Fruit fly (Drosophila melanogaster) whole organism, embryonic: Measurements from ENCODE around the gene CG15537.
A peak's percentile ranks its signal among the peaks of the same experiment; 100 is the strongest.

Experiments used
- CG10147 ChIP-seq: fragments of 200-800 bp; sonication (Bioruptor generic); optimal IDR thresholded peaks from 2 replicates; lab custom pipeline; 2019; ENCODE audit warnings: missing biosample characterization, mild to moderate bottlenecking, missing genetic modification characterization, moderate library complexity
- CG1024 ChIP-seq: fragments of 200-800 bp; sonication (Bioruptor generic); IDR thresholded peaks from 2 replicates; pipeline ENCODE4 v1.3.6; 2022; ENCODE audit warnings: missing biosample characterization, missing genetic modification characterization
- CG10543 ChIP-seq: fragments of 200-800 bp; sonication (Bioruptor generic); optimal IDR thresholded peaks from 3 replicates; lab custom pipeline; 2017; ENCODE audit warnings: missing biosample characterization, mild to moderate bottlenecking, missing genetic modification characterization, moderate library complexity
- CG11398 ChIP-seq: fragments of 200-800 bp; sonication (Bioruptor generic); optimal IDR thresholded peaks from 2 replicates; lab custom pipeline; 2016; ENCODE audit warnings: missing biosample characterization, missing genetic modification characterization
- CG11456 ChIP-seq: fragments of 200-800 bp; sonication (Bioruptor generic); IDR thresholded peaks from 3 replicates; pipeline ENCODE4 v1.3.6; 2022; ENCODE audit warnings: missing biosample characterization, missing genetic modification characterization
- CG11560 ChIP-seq: fragments of 200-800 bp; sonication (Bioruptor generic); IDR thresholded peaks from 3 replicates; pipeline ENCODE4 v1.3.6; 2022; ENCODE audit warnings: missing biosample characterization, missing genetic modification characterization
- CG12071 ChIP-seq: fragments of 200-800 bp; sonication (Bioruptor generic); optimal IDR thresholded peaks from 3 replicates; lab custom pipeline; 2018; ENCODE audit warnings: missing biosample characterization, mild to moderate bottlenecking, missing genetic modification characterization
- CG12104 ChIP-seq: fragments of 200-800 bp; sonication (Bioruptor generic); optimal IDR thresholded peaks from 3 replicates; lab custom pipeline; 2016; ENCODE audit warnings: missing biosample characterization, missing genetic modification characterization
- CG12236 ChIP-seq: fragments of 200-800 bp; sonication (Bioruptor generic); optimal IDR thresholded peaks from 2 replicates; lab custom pipeline; 2016; ENCODE audit warnings: missing biosample characterization, missing genetic modification characterization
- CG14014 ChIP-seq: fragments of 200-800 bp; sonication (Bioruptor generic); IDR thresholded peaks from 2 replicates; pipeline ENCODE4 v1.3.6; 2022; ENCODE audit warnings: missing biosample characterization, missing genetic modification characterization
- CG15073 ChIP-seq: fragments of 200-800 bp; sonication (Bioruptor generic); optimal IDR thresholded peaks from 2 replicates; lab custom pipeline; 2016; ENCODE audit warnings: missing biosample characterization, missing genetic modification characterization
- CG15269 ChIP-seq: fragments of 200-800 bp; sonication (Bioruptor generic); optimal IDR thresholded peaks from 2 replicates; lab custom pipeline; 2018; ENCODE audit warnings: missing biosample characterization, mild to moderate bottlenecking, missing genetic modification characterization, moderate library complexity
- CG17359 ChIP-seq: fragments of 200-800 bp; sonication (Bioruptor generic); optimal IDR thresholded peaks from 3 replicates; lab custom pipeline; 2018; ENCODE audit warnings: missing biosample characterization, mild to moderate bottlenecking, missing genetic modification characterization, moderate library complexity
- CG18619 ChIP-seq: fragments of 200-800 bp; sonication (Bioruptor generic); optimal IDR thresholded peaks from 3 replicates; lab custom pipeline; 2017; ENCODE audit warnings: missing biosample characterization, mild to moderate bottlenecking, missing genetic modification characterization
- CG2199 ChIP-seq: fragments of 200-800 bp; sonication (Bioruptor generic); IDR thresholded peaks from 3 replicates; pipeline ENCODE4 v1.3.6; 2022; ENCODE audit warnings: missing biosample characterization, missing genetic modification characterization
- CG2875 ChIP-seq: fragments of 200-800 bp; sonication (Bioruptor generic); optimal IDR thresholded peaks from 2 replicates; lab custom pipeline; 2017; ENCODE audit warnings: missing biosample characterization, mild to moderate bottlenecking, missing genetic modification characterization, missing genetic modification reagents
- CG30020 ChIP-seq: fragments of 200-800 bp; optimal IDR thresholded peaks from 2 replicates; lab custom pipeline; 2019; ENCODE audit warnings: missing biosample characterization, mild to moderate bottlenecking, missing genetic modification characterization, moderate library complexity
- CG6683 ChIP-seq: fragments of 200-800 bp; sonication (Bioruptor generic); optimal IDR thresholded peaks from 2 replicates; lab custom pipeline; 2017; ENCODE audit warnings: missing biosample characterization, mild to moderate bottlenecking, missing genetic modification characterization, missing genetic modification reagents
- CG7372 ChIP-seq: fragments of 200-800 bp; sonication (Bioruptor generic); IDR thresholded peaks from 2 replicates; pipeline ENCODE4 v1.3.6; 2022; ENCODE audit warnings: missing biosample characterization, missing genetic modification characterization
- CG7987 ChIP-seq: fragments of 200-800 bp; sonication (Bioruptor generic); optimal IDR thresholded peaks from 2 replicates; lab custom pipeline; 2018; ENCODE audit warnings: missing biosample characterization, mild to moderate bottlenecking, missing genetic modification characterization, moderate library complexity
- CG8478 ChIP-seq: fragments of >200 bp; optimal IDR thresholded peaks from 2 replicates; lab custom pipeline; 2018
- CG8924 ChIP-seq: fragments of 200-800 bp; optimal IDR thresholded peaks from 3 replicates; lab custom pipeline; 2019; ENCODE audit warnings: missing biosample characterization, mild to moderate bottlenecking, missing genetic modification characterization, moderate library complexity
- D ChIP-seq, 2 experiments: fragments of 200-800 bp in 1 of 2; fragments of >200 bp in 1 of 2; sonication (Bioruptor generic) in 1 of 2; optimal IDR thresholded peaks; 2 replicates in 1 of 2; 3 replicates in 1 of 2; lab custom pipeline; 2017; ENCODE audit warnings: mild to moderate bottlenecking in 1 of 2, missing biosample characterization in 1 of 2, missing genetic modification characterization in 1 of 2, missing genetic modification reagents in 1 of 2
- ERR ChIP-seq: fragments of 200-800 bp; sonication (Bioruptor generic); optimal IDR thresholded peaks from 2 replicates; lab custom pipeline; 2016; ENCODE audit warnings: missing biosample characterization, missing genetic modification characterization
- GATAe ChIP-seq: fragments of 200-800 bp; sonication (Bioruptor generic); conservative IDR thresholded peaks from 2 replicates; pipeline ENCODE4 v1.3.6; 2022; ENCODE audit warnings: missing biosample characterization, missing genetic modification characterization
- Hey ChIP-seq: fragments of 200-800 bp; sonication (Bioruptor generic); optimal IDR thresholded peaks from 3 replicates; lab custom pipeline; 2018; ENCODE audit warnings: missing biosample characterization, mild to moderate bottlenecking, missing genetic modification characterization
- Spps ChIP-seq: fragments of 200-800 bp; sonication (Bioruptor generic); optimal IDR thresholded peaks from 2 replicates; lab custom pipeline; 2018; ENCODE audit warnings: missing biosample characterization, mild to moderate bottlenecking, missing genetic modification characterization
- TFAM ChIP-seq: fragments of 200-800 bp; sonication (Bioruptor generic); optimal IDR thresholded peaks from 2 replicates; lab custom pipeline; 2017; ENCODE audit warnings: missing biosample characterization, missing genetic modification characterization, inconsistent platforms
- Trl ChIP-seq, 3 experiments: fragments of >200 bp in 2 of 3; fragments of 200-800 bp in 1 of 3; sonication (Bioruptor generic) in 1 of 3; optimal IDR thresholded peaks; 2 replicates in 1 of 3; 3 replicates in 2 of 3; lab custom pipeline; 2016 to 2017; ENCODE audit warnings: missing biosample characterization in 1 of 3, missing genetic modification characterization in 1 of 3
- abd-A ChIP-seq: fragments of 200-800 bp; sonication (Bioruptor generic); optimal IDR thresholded peaks from 3 replicates; lab custom pipeline; 2019; ENCODE audit warnings: missing biosample characterization, mild to moderate bottlenecking, missing genetic modification characterization, moderate library complexity
- ato ChIP-seq: fragments of 200-800 bp; sonication (Bioruptor generic); IDR thresholded peaks from 2 replicates; pipeline ENCODE4 v1.3.6; 2022; ENCODE audit warnings: missing biosample characterization, missing genetic modification characterization; ENCODE audit not compliant: partially characterized antibody
- bigmax ChIP-seq: fragments of 200-800 bp; sonication (Bioruptor generic); optimal IDR thresholded peaks from 2 replicates; lab custom pipeline; 2018; ENCODE audit warnings: missing biosample characterization, mild to moderate bottlenecking, missing genetic modification characterization
- bsh ChIP-seq, 2 experiments: fragments of 200-800 bp; sonication (Bioruptor generic); optimal IDR thresholded peaks; 2 replicates each; lab custom pipeline; 2017 to 2018; ENCODE audit warnings: mild to moderate bottlenecking in 2 of 2, missing biosample characterization in 2 of 2, missing genetic modification characterization in 2 of 2, moderate library complexity in 1 of 2
- croc ChIP-seq: fragments of 200-800 bp; sonication (Bioruptor generic); conservative IDR thresholded peaks from 3 replicates; pipeline ENCODE4 v1.3.6; 2022; ENCODE audit warnings: missing biosample characterization, missing genetic modification characterization
- fd102C ChIP-seq: fragments of 200-800 bp; sonication (Bioruptor generic); optimal IDR thresholded peaks from 2 replicates; lab custom pipeline; 2018; ENCODE audit warnings: missing biosample characterization, mild to moderate bottlenecking, missing genetic modification characterization, moderate library complexity
- gcm ChIP-seq: fragments of 200-800 bp; sonication (Bioruptor generic); optimal IDR thresholded peaks from 2 replicates; lab custom pipeline; 2019; ENCODE audit warnings: missing biosample characterization, mild to moderate bottlenecking, missing genetic modification characterization, moderate library complexity
- gsb-n ChIP-seq: fragments of 200-800 bp; sonication (Bioruptor generic); optimal IDR thresholded peaks from 3 replicates; lab custom pipeline; 2018; ENCODE audit warnings: missing biosample characterization, mild to moderate bottlenecking, missing genetic modification characterization
- hth ChIP-seq: fragments of >200 bp; optimal IDR thresholded peaks from 2 replicates; lab custom pipeline; 2017; ENCODE audit warnings: inconsistent platforms
- inv ChIP-seq: fragments of 200-800 bp; sonication (Bioruptor generic); IDR thresholded peaks from 2 replicates; pipeline ENCODE4 v1.3.6; 2022; ENCODE audit warnings: missing biosample characterization, missing genetic modification characterization; ENCODE audit not compliant: partially characterized antibody
- kay ChIP-seq: fragments of 200-800 bp; sonication (Bioruptor generic); optimal IDR thresholded peaks from 2 replicates; lab custom pipeline; 2016; ENCODE audit warnings: missing biosample characterization, missing genetic modification characterization
- nerfin-1 ChIP-seq: fragments of 200-800 bp; sonication (Bioruptor generic); optimal IDR thresholded peaks from 3 replicates; lab custom pipeline; 2019; ENCODE audit warnings: missing biosample characterization, mild to moderate bottlenecking, missing genetic modification characterization, moderate library complexity
- oc ChIP-seq: fragments of 200-800 bp; sonication (Bioruptor generic); optimal IDR thresholded peaks from 2 replicates; lab custom pipeline; 2018; ENCODE audit warnings: missing biosample characterization, mild to moderate bottlenecking, missing genetic modification characterization, moderate library complexity
- org-1 ChIP-seq: fragments of 200-800 bp; sonication (Bioruptor generic); optimal IDR thresholded peaks from 2 replicates; lab custom pipeline; 2017; ENCODE audit warnings: missing biosample characterization, missing genetic modification characterization
- pros ChIP-seq: fragments of 200-800 bp; sonication (Bioruptor generic); optimal IDR thresholded peaks from 3 replicates; lab custom pipeline; 2019; ENCODE audit warnings: missing biosample characterization, mild to moderate bottlenecking, missing genetic modification characterization, moderate library complexity
- sens ChIP-seq: fragments of 200-800 bp; sonication (Bioruptor generic); peaks from one replicate; lab custom pipeline; 2016; ENCODE audit warnings: missing biosample characterization, missing genetic modification characterization
- sim ChIP-seq: fragments of 200-800 bp; sonication (Bioruptor generic); IDR thresholded peaks from 2 replicates; pipeline ENCODE4 v1.3.6; 2022; ENCODE audit warnings: missing biosample characterization, missing genetic modification characterization
- tin ChIP-seq: fragments of 200-800 bp; sonication (Bioruptor generic); optimal IDR thresholded peaks from 3 replicates; lab custom pipeline; 2016; ENCODE audit warnings: missing biosample characterization, missing genetic modification characterization
- tup ChIP-seq: fragments of 200-800 bp; sonication (Bioruptor generic); optimal IDR thresholded peaks from 2 replicates; lab custom pipeline; 2016; ENCODE audit warnings: missing biosample characterization, mild to moderate bottlenecking, missing genetic modification characterization, moderate library complexity
- vfl ChIP-seq: fragments of 200-800 bp; sonication (Bioruptor generic); optimal IDR thresholded peaks from 2 replicates; lab custom pipeline; 2016; ENCODE audit warnings: missing biosample characterization, missing genetic modification characterization
- zen2 ChIP-seq: fragments of 200-800 bp; sonication (Bioruptor generic); IDR thresholded peaks from 3 replicates; pipeline ENCODE4 v1.3.6; 2022; ENCODE audit warnings: missing biosample characterization, missing genetic modification characterization; ENCODE audit not compliant: partially characterized antibody

CG15537 gene

dm6 chr3R:30416765-30417274 is 26.6 kb downstream of the CG15537 start:
- TF ChIP-seq pros (GFP tag; lab: Kevin White, UChicago) (peak; percentile 49), ato (no peak), D (optimal IDR thresholded peaks at IDR 0.05; lab: Kevin White, UChicago) (peak; percentile 42), D (GFP tag; optimal IDR thresholded peaks at IDR 0.05; lab: Kevin White, UChicago) (no peak), oc (tag; lab: Kevin White, UChicago) (peak; percentile 69), inv (GFP tag; lab: Robert Waterston, UW) (no peak), CG15269 (no peak), CG15073 (GFP tag; lab: Kevin White, UChicago) (no peak), zen2 (GFP tag; lab: Robert Waterston, UW) (0 out of 3 replicates have a peak, but pooled peaks have one; percentile 19), gcm (no peak), nerfin-1 (tag; lab: Kevin White, UChicago) (peak; percentile 30), vfl (GFP tag; lab: Kevin White, UChicago) (no peak), CG12071 (GFP tag; lab: Kevin White, UChicago) (no peak), gsb-n (tag; lab: Kevin White, UChicago) (peak; percentile 52), bigmax (peak; percentile 74), CG2199 (no peak), bsh (GFP tag; optimal IDR thresholded peaks at IDR 0.05; lab: Kevin White, UChicago) (no peak), CG6683 (no peak), CG10543 (GFP tag; lab: Kevin White, UChicago) (no peak), sens (GFP tag; lab: Kevin White, UChicago) (peak; percentile 35), CG14014 (GFP tag; lab: Robert Waterston, UW) (no peak), Spps (no peak), TFAM (GFP tag; lab: Kevin White, UChicago) (no peak), org-1 (GFP tag; lab: Kevin White, UChicago) (no peak), Hey (peak; percentile 93), CG11398 (GFP tag; lab: Kevin White, UChicago) (no peak), CG2875 (GFP tag; lab: Kevin White, UChicago) (no peak), CG1024 (no peak)

- TF ChIP-seq kay (GFP tag; lab: Kevin White, UChicago) = no peak
- no peak for TF ChIP-seq CG30020 (tag; lab: Kevin White, UChicago)
- TF ChIP-seq croc (GFP tag; lab: Robert Waterston, UW) = peak; percentile 49; the same call in 2 of the 3 replicates
- TF ChIP-seq sim = no peak
- peak; percentile 10 for TF ChIP-seq CG18619
- peak; percentile 59 for TF ChIP-seq tin (GFP tag; lab: Kevin White, UChicago)
- peak; percentile 38 for TF ChIP-seq CG12236 (GFP tag; lab: Kevin White, UChicago)
- TF ChIP-seq CG11456 (GFP tag; lab: Robert Waterston, UW) = peak; percentile 61; the same call in 1 of the 3 replicates
- peak; percentile 66 for TF ChIP-seq CG17359 (tag; lab: Kevin White, UChicago)
- TF ChIP-seq hth = no peak
- no peak for TF ChIP-seq CG8924 (tag; lab: Kevin White, UChicago)
- TF ChIP-seq ERR = no peak
- peak; percentile 33 for TF ChIP-seq Spps
- no peak for TF ChIP-seq fd102C (GFP tag; lab: Kevin White, UChicago)
- TF ChIP-seq Trl (optimal IDR thresholded peaks at IDR 0.05; lab: Kevin White, UChicago) = no peak
- peak; percentile 11 for TF ChIP-seq Trl (GFP tag; optimal IDR thresholded peaks at IDR 0.05; lab: Kevin White, UChicago)
- peak; percentile 49; the same call in 1 of the 2 replicates for TF ChIP-seq CG14014 (GFP tag; lab: Robert Waterston, UW)
- no peak for TF ChIP-seq tup (GFP tag; lab: Kevin White, UChicago)
- peak; percentile 40; the same call in 1 of the 2 replicates for TF ChIP-seq CG7372 (GFP tag; lab: Robert Waterston, UW)
- no peak for TF ChIP-seq CG8478
- peak; percentile 9 for TF ChIP-seq CG10147 (GFP tag; lab: Kevin White, UChicago)
- no peak for TF ChIP-seq CG11560 (tag; lab: Robert Waterston, UW)
- no peak for TF ChIP-seq GATAe
- no peak for TF ChIP-seq abd-A (tag; lab: Kevin White, UChicago)
- TF ChIP-seq CG7987 = no peak
- TF ChIP-seq CG12104 = peak; percentile 7
Observed at dm6 chr3R:30413795-30414194, 29.6 kb downstream of the CG15537 start.
